Worm (Caenorhabditis elegans) whole organism, L3 larva: ENCODE results near the gene Y57G11C.1130.

Source experiments
- R02D3.7 ChIP-seq: fragments of 150-350 bp; optimal IDR thresholded peaks from 2 replicates; lab custom pipeline; 2014; ENCODE audit warnings: missing biosample characterization, missing genetic modification characterization
- ZK546.5 ChIP-seq: sonication (generic microtip); optimal IDR thresholded peaks from 2 replicates; lab custom pipeline; 2017; ENCODE audit warnings: missing biosample characterization, missing genetic modification characterization
- aly-2 ChIP-seq: fragments of 150-350 bp; optimal IDR thresholded peaks from 2 replicates; lab custom pipeline; 2014; ENCODE audit warnings: missing biosample characterization, missing genetic modification characterization
- ama-1 ChIP-seq: fragments of 150-350 bp; optimal IDR thresholded peaks from 2 replicates; lab custom pipeline; 2018
- ceh-16 ChIP-seq: sonication (generic microtip); optimal IDR thresholded peaks from 2 replicates; lab custom pipeline; 2017; ENCODE audit warnings: missing biosample characterization, missing genetic modification characterization
- ceh-28 ChIP-seq: fragments of 150-350 bp; optimal IDR thresholded peaks from 2 replicates; lab custom pipeline; 2014; ENCODE audit warnings: missing biosample characterization, missing genetic modification reagents, missing genetic modification characterization
- ceh-82 ChIP-seq: fragments of 150-350 bp; optimal IDR thresholded peaks from 2 replicates; lab custom pipeline; 2014; ENCODE audit warnings: missing biosample characterization, missing genetic modification characterization
- ceh-9 ChIP-seq: sonication (generic microtip); optimal IDR thresholded peaks from 2 replicates; lab custom pipeline; 2018; ENCODE audit warnings: missing biosample characterization, missing genetic modification characterization
- daf-12 ChIP-seq: fragments of 150-350 bp; optimal IDR thresholded peaks from 2 replicates; lab custom pipeline; 2014; ENCODE audit warnings: missing biosample characterization, missing genetic modification reagents, missing genetic modification characterization
- egl-27 ChIP-seq: sonication (generic microtip); optimal IDR thresholded peaks from 4 replicates; lab custom pipeline; 2017; ENCODE audit warnings: missing biosample characterization, missing genetic modification reagents, missing genetic modification characterization
- egl-5 ChIP-seq: fragments of 150-350 bp; optimal IDR thresholded peaks from 2 replicates; lab custom pipeline; 2017; ENCODE audit warnings: missing biosample characterization, missing genetic modification reagents, missing genetic modification characterization, inconsistent platforms
- elt-1 ChIP-seq: fragments of 150-350 bp; optimal IDR thresholded peaks from 2 replicates; lab custom pipeline; 2014; ENCODE audit warnings: missing biosample characterization, missing genetic modification characterization
- elt-2 ChIP-seq: sonication (generic microtip); optimal IDR thresholded peaks from 2 replicates; lab custom pipeline; 2016; ENCODE audit warnings: missing genetic modification reagents, mild to moderate bottlenecking, missing genetic modification characterization, missing compliant biosample characterization
- elt-3 ChIP-seq, 3 experiments: fragments of 150-350 bp in 1 of 3; sonication (generic microtip) in 2 of 3; optimal IDR thresholded peaks; 2 replicates in 2 of 3; 4 replicates in 1 of 3; lab custom pipeline; 2014 to 2017; ENCODE audit warnings: missing biosample characterization in 3 of 3, missing genetic modification characterization in 3 of 3
- eor-1 ChIP-seq, 2 experiments: fragments of 150-350 bp; optimal IDR thresholded peaks; 2 replicates each; lab custom pipeline; 2014 to 2018; ENCODE audit warnings: missing biosample characterization in 2 of 2, missing genetic modification characterization in 2 of 2
- fkh-10 ChIP-seq: sonication (generic microtip); optimal IDR thresholded peaks from 2 replicates; lab custom pipeline; 2017; ENCODE audit warnings: missing biosample characterization, missing genetic modification reagents, missing genetic modification characterization
- fkh-2 ChIP-seq: fragments of 150-350 bp; optimal IDR thresholded peaks from 2 replicates; lab custom pipeline; 2014; ENCODE audit warnings: missing biosample characterization, missing genetic modification reagents, missing genetic modification characterization
- fos-1 ChIP-seq: fragments of 150-350 bp; optimal IDR thresholded peaks from 2 replicates; lab custom pipeline; 2014; ENCODE audit warnings: missing biosample characterization, missing genetic modification characterization
- hmg-11 ChIP-seq: sonication (generic microtip); optimal IDR thresholded peaks from 2 replicates; lab custom pipeline; 2016; ENCODE audit warnings: missing genetic modification characterization, missing compliant biosample characterization
- jun-1 ChIP-seq: fragments of 150-350 bp; optimal IDR thresholded peaks from 2 replicates; lab custom pipeline; 2014; ENCODE audit warnings: missing biosample characterization, missing genetic modification reagents, missing genetic modification characterization
- lin-15B ChIP-seq: fragments of 150-350 bp; optimal IDR thresholded peaks from 2 replicates; lab custom pipeline; 2014; ENCODE audit warnings: missing biosample characterization, missing genetic modification characterization
- lin-39 ChIP-seq: fragments of 150-350 bp; optimal IDR thresholded peaks from 2 replicates; lab custom pipeline; 2018; ENCODE audit warnings: missing biosample characterization, missing genetic modification reagents, missing genetic modification characterization
- lsy-12 ChIP-seq: sonication (generic microtip); optimal IDR thresholded peaks from 2 replicates; lab custom pipeline; 2016; ENCODE audit warnings: mild to moderate bottlenecking, missing genetic modification characterization, missing compliant biosample characterization
- mdl-1 ChIP-seq: fragments of 150-350 bp; optimal IDR thresholded peaks from 2 replicates; lab custom pipeline; 2014; ENCODE audit warnings: missing biosample characterization, missing genetic modification characterization
- mml-1 ChIP-seq: fragments of 150-350 bp; sonication (generic microtip); optimal IDR thresholded peaks from 3 replicates; lab custom pipeline; 2014; ENCODE audit warnings: missing biosample characterization, missing genetic modification characterization
- nfya-1 ChIP-seq: sonication (generic microtip); optimal IDR thresholded peaks from 2 replicates; lab custom pipeline; 2017; ENCODE audit warnings: missing genetic modification characterization, mild to moderate bottlenecking, missing compliant biosample characterization, antibody characterized with exemption, moderate library complexity; ENCODE audit not compliant: insufficient read depth
- nhr-11 ChIP-seq: fragments of 150-350 bp; optimal IDR thresholded peaks from 2 replicates; lab custom pipeline; 2014; ENCODE audit warnings: missing biosample characterization, missing genetic modification characterization
- nhr-12 ChIP-seq: fragments of 150-350 bp; optimal IDR thresholded peaks from 2 replicates; lab custom pipeline; 2014; ENCODE audit warnings: missing biosample characterization, missing genetic modification characterization
- nhr-23 ChIP-seq: fragments of 150-350 bp; optimal IDR thresholded peaks from 2 replicates; lab custom pipeline; 2014; ENCODE audit warnings: missing biosample characterization, missing genetic modification reagents, missing genetic modification characterization
- nhr-237 ChIP-seq: fragments of 150-350 bp; optimal IDR thresholded peaks from 2 replicates; lab custom pipeline; 2014; ENCODE audit warnings: missing biosample characterization, missing genetic modification characterization
- nhr-25 ChIP-seq: sonication (generic microtip); optimal IDR thresholded peaks from 2 replicates; lab custom pipeline; 2017; ENCODE audit warnings: missing biosample characterization, missing genetic modification characterization
- nhr-28 ChIP-seq: fragments of 150-350 bp; optimal IDR thresholded peaks from 2 replicates; lab custom pipeline; 2014; ENCODE audit warnings: missing biosample characterization, missing genetic modification characterization
- nhr-43 ChIP-seq: sonication (generic microtip); optimal IDR thresholded peaks from 2 replicates; lab custom pipeline; 2016; ENCODE audit warnings: mild to moderate bottlenecking, missing genetic modification characterization, missing compliant biosample characterization; ENCODE audit not compliant: poor library complexity, severe bottlenecking
- nhr-67 ChIP-seq: fragments of 150-350 bp; optimal IDR thresholded peaks from 2 replicates; lab custom pipeline; 2014; ENCODE audit warnings: missing biosample characterization, missing genetic modification characterization
- nhr-76 ChIP-seq: fragments of 150-350 bp; sonication (generic microtip); optimal IDR thresholded peaks from 5 replicates; lab custom pipeline; 2014; ENCODE audit warnings: missing biosample characterization, missing genetic modification characterization
- nhr-77 ChIP-seq: fragments of 150-350 bp; optimal IDR thresholded peaks from 2 replicates; lab custom pipeline; 2014; ENCODE audit warnings: missing biosample characterization, missing genetic modification characterization
- pha-4 ChIP-seq: fragments of 150-350 bp; optimal IDR thresholded peaks from 2 replicates; lab custom pipeline; 2014; ENCODE audit warnings: missing biosample characterization, missing genetic modification reagents, missing genetic modification characterization
- pqm-1 ChIP-seq: fragments of 150-350 bp; optimal IDR thresholded peaks from 2 replicates; lab custom pipeline; 2017; ENCODE audit warnings: missing biosample characterization, missing genetic modification characterization, inconsistent platforms
- sea-2 ChIP-seq: fragments of 150-350 bp; sonication (generic microtip); optimal IDR thresholded peaks from 4 replicates; lab custom pipeline; 2014; ENCODE audit warnings: missing biosample characterization, missing genetic modification reagents, missing genetic modification characterization
- skn-1 ChIP-seq: fragments of 150-350 bp; optimal IDR thresholded peaks from 2 replicates; lab custom pipeline; 2014; ENCODE audit warnings: missing biosample characterization, missing genetic modification characterization
- snpc-4 ChIP-seq: fragments of 150-350 bp; optimal IDR thresholded peaks from 2 replicates; lab custom pipeline; 2014; ENCODE audit warnings: missing biosample characterization, missing genetic modification characterization
- tbx-2 ChIP-seq: sonication (generic microtip); optimal IDR thresholded peaks from 2 replicates; lab custom pipeline; 2016; ENCODE audit warnings: mild to moderate bottlenecking, missing genetic modification characterization, missing compliant biosample characterization
- unc-39 ChIP-seq: sonication (generic microtip); optimal IDR thresholded peaks from 4 replicates; lab custom pipeline; 2017; ENCODE audit warnings: missing biosample characterization, missing genetic modification characterization
- unc-62 ChIP-seq: fragments of 150-350 bp; sonication (generic microtip); optimal IDR thresholded peaks from 4 replicates; lab custom pipeline; 2014; ENCODE audit warnings: missing biosample characterization, missing genetic modification reagents, missing genetic modification characterization
- zag-1 ChIP-seq: fragments of 150-350 bp; optimal IDR thresholded peaks from 2 replicates; lab custom pipeline; 2014; ENCODE audit warnings: missing biosample characterization, missing genetic modification characterization
- ztf-11 ChIP-seq: fragments of 150-350 bp; optimal IDR thresholded peaks from 2 replicates; lab custom pipeline; 2014; ENCODE audit warnings: missing biosample characterization, missing genetic modification characterization
- ztf-4 ChIP-seq: fragments of 150-350 bp; optimal IDR thresholded peaks from 2 replicates; lab custom pipeline; 2014; ENCODE audit warnings: missing biosample characterization, missing genetic modification characterization

Y57G11C.1130 gene

ce11 chrIV:14767693-14768251 is 14.5 kb upstream of the Y57G11C.1130 start, which contains the start of the genes mrps-7 and Y57G11C.3:
Gene mrps-7 (minus strand): TSS chrIV:14767730.
Gene Y57G11C.3 (plus strand): TSS chrIV:14768201.
- TF ChIP-seq nhr-25 (tag; lab: Kevin White, UChicago), result peak; percentile 93
- TF ChIP-seq nhr-11 (tag; lab: Kevin White, UChicago), result peak; percentile 68
- TF ChIP-seq pqm-1 (tag; lab: Kevin White, UChicago), result peak; percentile 88
- TF ChIP-seq hmg-11 (tag; lab: Kevin White, UChicago), result peak; percentile 82
- peak; percentile 72 for TF ChIP-seq jun-1 (tag; lab: Kevin White, UChicago)
- TF ChIP-seq daf-12 (tag; lab: Kevin White, UChicago), result no peak
- no peak for TF ChIP-seq elt-3 (tag; optimal IDR thresholded peaks at IDR 0.05; lab: Kevin White, UChicago)
- TF ChIP-seq ceh-28, result peak; percentile 80
- no peak for TF ChIP-seq nhr-28
- TF ChIP-seq mdl-1, result no peak
- peak; percentile 1 for TF ChIP-seq ztf-4
- peak; percentile 98 for TF ChIP-seq R02D3.7 (tag; lab: Kevin White, UChicago)
- TF ChIP-seq zag-1 (tag; lab: Kevin White, UChicago), result no peak
- TF ChIP-seq tbx-2 (tag; lab: Kevin White, UChicago), result peak; percentile 60
- TF ChIP-seq ama-1 (lab: Kevin White, UChicago), result peak; percentile 64
- peak; percentile 87 for TF ChIP-seq lin-39 (tag; lab: Kevin White, UChicago)
- TF ChIP-seq ceh-82, result peak; percentile 84
- peak; percentile 94 for TF ChIP-seq nhr-23 (tag; lab: Kevin White, UChicago)
- no peak for TF ChIP-seq fos-1 (tag; lab: Kevin White, UChicago)
- no peak for TF ChIP-seq sea-2
- no peak for TF ChIP-seq unc-39 (tag; lab: Kevin White, UChicago)
- peak; percentile 95 for TF ChIP-seq egl-5 (tag; lab: Kevin White, UChicago)
- TF ChIP-seq nhr-67 (tag; lab: Kevin White, UChicago), result no peak
- peak; percentile 45 for TF ChIP-seq fkh-10 (GFP tag; lab: Kevin White, UChicago)
- TF ChIP-seq ZK546.5 (tag; lab: Kevin White, UChicago), result peak; percentile 7
- peak; percentile 82 for TF ChIP-seq lsy-12 (tag; lab: Kevin White, UChicago)
- peak in 1 of 2 experiments; percentile 38 for TF ChIP-seq eor-1 (tag; optimal IDR thresholded peaks at IDR 0.05; lab: Kevin White, UChicago)
- no peak for TF ChIP-seq nhr-12 (tag; lab: Kevin White, UChicago)
- peak; percentile 96 for TF ChIP-seq pha-4 (tag; lab: Kevin White, UChicago)
- TF ChIP-seq ztf-11 (tag; lab: Kevin White, UChicago), result no peak
- peak; percentile 15 for TF ChIP-seq egl-27
- TF ChIP-seq lin-15B (tag; lab: Kevin White, UChicago), result peak; percentile 98
- TF ChIP-seq ceh-16, result no peak
- peak; percentile 12 for TF ChIP-seq aly-2 (tag; lab: Kevin White, UChicago)
- no peak for TF ChIP-seq fkh-2 (tag; lab: Kevin White, UChicago)
- no peak for TF ChIP-seq nhr-76
- peak; percentile 93 for TF ChIP-seq skn-1 (tag; lab: Kevin White, UChicago)
- no peak for TF ChIP-seq nhr-237 (tag; lab: Kevin White, UChicago)
- peak; percentile 84 for TF ChIP-seq snpc-4
- TF ChIP-seq mml-1 (tag; lab: Kevin White, UChicago), result no peak
- peak; percentile 60 for TF ChIP-seq elt-2 (tag; lab: Kevin White, UChicago)
- TF ChIP-seq nhr-43 (tag; lab: Kevin White, UChicago), result peak; percentile 86
- no peak for TF ChIP-seq ceh-9 (tag; lab: Kevin White, UChicago)
- TF ChIP-seq unc-62 (GFP tag; lab: Kevin White, UChicago), result peak; percentile 62
- TF ChIP-seq elt-1 (tag; lab: Kevin White, UChicago), result peak; percentile 68
- TF ChIP-seq nhr-77 (tag; lab: Kevin White, UChicago), result peak; percentile 59
- TF ChIP-seq nfya-1, result peak; percentile 94
